Worm (Caenorhabditis elegans): ENCODE data around the gene srx-5.
A peak's percentile ranks its signal among the peaks of the same experiment; 100 is the strongest.

Gene srx-5

ce11 chrV:726573-727483 lies 26.9 kb downstream of the srx-5 start:
- TF ChIP-seq Y22D7AL.16 (tag; optimal IDR thresholded peaks at IDR 0.05) (no peak), fkh-10 (GFP tag; optimal IDR thresholded peaks at IDR 0.05) (no peak), ceh-30 (tag; optimal IDR thresholded peaks at IDR 0.05) (no peak), K09A11.1 (tag; optimal IDR thresholded peaks at IDR 0.05; ENCODE audit: insufficient read depth) (no peak), elt-2 (tag; optimal IDR thresholded peaks at IDR 0.05) (peak; percentile 37), pag-3 (tag; optimal IDR thresholded peaks at IDR 0.05; ENCODE audit: borderline replicate concordance) (no peak)

ce11 chrV:727484-728351 lies 27.8 kb downstream of the srx-5 start, which contains the start of the genes icl-1 and srh-2:
icl-1 (minus strand) TSS chrV:728004.
srh-2 (plus strand) TSS chrV:728301.
- TF ChIP-seq Y22D7AL.16 (tag; optimal IDR thresholded peaks at IDR 0.05) (no peak), hlh-15 (tag; optimal IDR thresholded peaks at IDR 0.05) (no peak), hlh-6 (tag; optimal IDR thresholded peaks at IDR 0.05) (no peak), dve-1 (tag; optimal IDR thresholded peaks at IDR 0.05) (no peak), mec-3 (tag; optimal IDR thresholded peaks at IDR 0.05; ENCODE audit: borderline replicate concordance) (no peak), K02D7.2 (tag; optimal IDR thresholded peaks at IDR 0.05) (peak; percentile 2), ceh-14 (tag; optimal IDR thresholded peaks at IDR 0.05) (no peak), pros-1 (tag; optimal IDR thresholded peaks at IDR 0.05) (no peak), unc-42 (tag; optimal IDR thresholded peaks at IDR 0.05) (no peak), nfya-1 (tag; optimal IDR thresholded peaks at IDR 0.05) (peak; percentile 19), ceh-24 (tag; optimal IDR thresholded peaks at IDR 0.05) (no peak), elt-2 (tag; optimal IDR thresholded peaks at IDR 0.05) (peak; percentile 78), unc-55 (GFP tag; optimal IDR thresholded peaks at IDR 0.05) (peak; percentile 19), unc-3 (GFP tag; conservative IDR thresholded peaks at IDR 0.05) (no peak), unc-3 (tag; optimal IDR thresholded peaks at IDR 0.05) (no peak), eyg-1 (tag; optimal IDR thresholded peaks at IDR 0.05) (no peak), ets-4 (tag; optimal IDR thresholded peaks at IDR 0.05) (no peak), ama-1 (optimal IDR thresholded peaks at IDR 0.05) (no peak), syd-9 (tag; optimal IDR thresholded peaks at IDR 0.05) (no peak), ceh-18 (tag; optimal IDR thresholded peaks at IDR 0.05) (peak; percentile 14), K09A11.1 (tag; optimal IDR thresholded peaks at IDR 0.05; ENCODE audit: insufficient read depth) (no peak), pat-9 (tag; optimal IDR thresholded peaks at IDR 0.05) (no peak), sox-4 (tag; optimal IDR thresholded peaks at IDR 0.05) (no peak)

ce11 chrV:728822-729493 lies 29.1 kb downstream of the srx-5 start:
- TF ChIP-seq ceh-2 (tag; optimal IDR thresholded peaks at IDR 0.05) (no peak), lin-11 (tag; optimal IDR thresholded peaks at IDR 0.05) (no peak), hlh-30 (tag; optimal IDR thresholded peaks at IDR 0.05; ENCODE audit: insufficient read depth) (peak; percentile 6), fax-1 (tag; optimal IDR thresholded peaks at IDR 0.05) (no peak)

- TF ChIP-seq unc-86 (tag; optimal IDR thresholded peaks at IDR 0.05) (no peak), hlh-30 (tag; optimal IDR thresholded peaks at IDR 0.05; ENCODE audit: insufficient read depth) (peak; percentile 7), madf-2 (tag; optimal IDR thresholded peaks at IDR 0.05) (no peak)
Measured at ce11 chrV:730216-730615, 30.3 kb downstream of the srx-5 start.
